Fruit fly (Drosophila melanogaster) whole organism, adult: ENCODE data around the gene CG10338.

ENCODE experiments used
- CG12768 ChIP-seq: fragments of 200-800 bp; sonication (Bioruptor generic); optimal IDR thresholded peaks from 2 replicates; lab custom pipeline; 2017; ENCODE audit warnings: missing biosample characterization, missing genetic modification characterization, mild to moderate bottlenecking, moderate library complexity, missing genetic modification reagents
- CG14711 ChIP-seq: fragments of 200-800 bp; sonication (Bioruptor generic); optimal IDR thresholded peaks from 2 replicates; lab custom pipeline; 2018; ENCODE audit warnings: missing biosample characterization, mild to moderate bottlenecking, missing genetic modification characterization, moderate library complexity
- CG33017 ChIP-seq: fragments of 200-800 bp; sonication (Bioruptor generic); optimal IDR thresholded peaks from 2 replicates; lab custom pipeline; 2018; ENCODE audit warnings: missing biosample characterization, mild to moderate bottlenecking, missing genetic modification characterization, moderate library complexity
- CG7045 ChIP-seq: fragments of 200-800 bp; sonication (Bioruptor generic); optimal IDR thresholded peaks from 2 replicates; lab custom pipeline; 2017; ENCODE audit warnings: missing biosample characterization, mild to moderate bottlenecking, missing genetic modification characterization
- Mnt ChIP-seq: fragments of 200-800 bp; sonication (Bioruptor generic); optimal IDR thresholded peaks from 2 replicates; lab custom pipeline; 2016; ENCODE audit warnings: missing biosample characterization, mild to moderate bottlenecking, missing genetic modification characterization
- bab1 ChIP-seq: fragments of 200-800 bp; sonication (Bioruptor generic); optimal IDR thresholded peaks from 3 replicates; lab custom pipeline; 2019; ENCODE audit warnings: missing biosample characterization, mild to moderate bottlenecking, missing genetic modification characterization, moderate library complexity
- cnc ChIP-seq, 2 experiments: fragments of >200 bp; optimal IDR thresholded peaks; 2 replicates each; lab custom pipeline; 2017
- kay ChIP-seq: fragments of 200-800 bp; sonication (Bioruptor generic); peaks from one replicate; lab custom pipeline; 2016; ENCODE audit warnings: missing biosample characterization, missing genetic modification characterization, borderline replicate concordance
- ovo ChIP-seq: fragments of 200-800 bp; sonication (Bioruptor generic); optimal IDR thresholded peaks from 2 replicates; lab custom pipeline; 2016; ENCODE audit warnings: missing biosample characterization, missing genetic modification characterization

DNA sequence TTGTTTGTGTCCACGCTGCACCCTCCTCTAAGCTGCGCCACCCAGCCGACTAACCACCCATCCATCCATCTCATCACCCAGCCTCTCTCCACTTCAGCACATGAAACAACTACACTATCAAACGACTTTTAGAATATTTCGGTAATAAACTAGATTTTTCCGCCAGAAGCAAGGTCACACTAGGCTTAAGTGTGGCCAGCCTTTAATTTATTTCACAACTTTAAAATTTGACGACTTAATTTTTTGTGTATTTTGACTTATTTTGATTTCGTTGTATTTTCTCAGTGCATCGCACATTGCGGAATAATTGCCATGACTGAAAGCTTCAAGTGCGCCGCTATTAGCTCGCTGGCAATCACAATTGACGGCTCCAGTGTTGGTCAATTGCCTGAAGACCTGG, 29.4 kb downstream of the CG10338 start:
- no peak for TF ChIP-seq ovo (GFP tag; lab: Kevin White, UChicago)
- no peak for TF ChIP-seq CG33017 (tag; lab: Kevin White, UChicago)
- TF ChIP-seq cnc (optimal IDR thresholded peaks at IDR 0.05; lab: Kevin White, UChicago), result no peak
- no peak for TF ChIP-seq bab1 (GFP tag; lab: Kevin White, UChicago)
- no peak for TF ChIP-seq kay (GFP tag; lab: Kevin White, UChicago)
- no peak for TF ChIP-seq CG12768 (GFP tag; lab: Kevin White, UChicago)
- TF ChIP-seq CG7045 (GFP tag; lab: Kevin White, UChicago), result no peak
- no peak for TF ChIP-seq Mnt (GFP tag; lab: Kevin White, UChicago)
- no peak for TF ChIP-seq CG14711
